Worm (Caenorhabditis elegans) whole organism, midembryonic: Measurements from ENCODE around the gene nhr-37.

Source experiments
- klf-2 ChIP-seq: fragments of 200-800 bp; sonication (Bioruptor generic); conservative IDR thresholded peaks from 2 replicates; pipeline ENCODE4 v1.3.6; 2022; ENCODE audit warnings: missing genetic modification reagents, missing genetic modification characterization, missing compliant biosample characterization
- ztf-23 ChIP-seq: fragments of 200-800 bp; sonication (Bioruptor generic); IDR thresholded peaks from 2 replicates; pipeline ENCODE4 v1.3.6; 2022; ENCODE audit warnings: missing genetic modification reagents, missing genetic modification characterization, missing compliant biosample characterization
- ztf-29 ChIP-seq: fragments of 200-800 bp; sonication (Bioruptor generic); IDR thresholded peaks from 2 replicates; pipeline ENCODE4 v1.3.6; 2022; ENCODE audit warnings: missing genetic modification reagents, missing genetic modification characterization, missing compliant biosample characterization

DNA sequence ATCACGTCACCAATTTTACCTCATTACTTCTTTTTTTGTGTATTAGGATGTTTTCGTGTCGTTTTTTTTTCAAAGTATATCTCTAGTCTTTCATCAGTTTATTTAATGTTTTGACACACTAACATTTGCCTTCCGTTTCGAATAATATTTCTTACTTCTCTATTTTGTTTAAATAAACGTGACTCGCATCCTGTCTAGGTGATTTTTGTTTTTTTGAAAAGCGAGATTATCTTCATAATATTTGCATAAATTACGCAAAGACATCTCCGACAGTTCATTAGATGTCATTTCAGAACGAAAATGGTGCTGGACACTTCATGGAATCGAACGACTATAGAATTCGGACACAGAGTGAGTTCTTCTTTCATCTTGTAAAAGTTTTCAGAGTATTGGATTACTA is 27.3 kb downstream of the nhr-37 start, which contains the start of gene T10H9.1:
- TF ChIP-seq klf-2 (GFP tag; lab: Robert Waterston, UW) (no peak), ztf-29 (GFP tag; lab: Robert Waterston, UW) (no peak), ztf-23 (GFP tag; lab: Robert Waterston, UW) (no peak)
